Fruit fly (Drosophila melanogaster) whole organism: Measurements from ENCODE around the gene mRpL28.

Experiments
- EcR ChIP-seq, 2 experiments: fragments of >200 bp; optimal IDR thresholded peaks; 2 replicates each; lab custom pipeline; 2017; ENCODE audit warnings: missing biosample characterization in 2 of 2, missing genetic modification characterization in 2 of 2, missing genetic modification reagents in 2 of 2
- pan ChIP-seq: fragments of >200 bp; optimal IDR thresholded peaks from 2 replicates; lab custom pipeline; 2017
- psq ChIP-seq: fragments of >200 bp; optimal IDR thresholded peaks from 2 replicates; lab custom pipeline; 2017
- usp ChIP-seq: fragments of >200 bp; optimal IDR thresholded peaks from 2 replicates; lab custom pipeline; 2017; ENCODE audit warnings: missing biosample characterization, missing genetic modification characterization, mixed read lengths

- TF ChIP-seq pan (lab: Kevin White, UChicago) (no peak), EcR (GFP tag; optimal IDR thresholded peaks at IDR 0.05; lab: Kevin White, UChicago) (no peak), psq (lab: Kevin White, UChicago) (no peak), usp (no peak)
These were observed 23.1 kb upstream of the mRpL28 start, which contains the start of gene Jon25Biii for dm6 chr2L:4950667-4951066.
